Worm (Caenorhabditis elegans) whole organism, midembryonic: ENCODE data around the gene F56H9.6.

ENCODE experiments used
- cog-1 ChIP-seq: sonication (generic microtip); optimal IDR thresholded peaks from 2 replicates; lab custom pipeline; 2016; ENCODE audit warnings: missing genetic modification characterization, missing compliant biosample characterization
- flt-1 ChIP-seq: fragments of 200-800 bp; sonication (Bioruptor generic); IDR thresholded peaks from 2 replicates; pipeline ENCODE4 v1.3.6; 2022; ENCODE audit warnings: missing genetic modification characterization, missing compliant biosample characterization
- klf-2 ChIP-seq: fragments of 200-800 bp; sonication (Bioruptor generic); conservative IDR thresholded peaks from 2 replicates; pipeline ENCODE4 v1.3.6; 2022; ENCODE audit warnings: missing genetic modification reagents, missing genetic modification characterization, missing compliant biosample characterization
- ztf-29 ChIP-seq: fragments of 200-800 bp; sonication (Bioruptor generic); IDR thresholded peaks from 2 replicates; pipeline ENCODE4 v1.3.6; 2022; ENCODE audit warnings: missing genetic modification reagents, missing genetic modification characterization, missing compliant biosample characterization

ce11 chrV:12584771-12585170, 44.9 kb downstream of the F56H9.6 start:
- no peak for TF ChIP-seq flt-1 (GFP tag; lab: Robert Waterston, UW)
- TF ChIP-seq cog-1: no peak
- no peak for TF ChIP-seq ztf-29
- no peak for TF ChIP-seq klf-2 (GFP tag; lab: Robert Waterston, UW)
